Worm (Caenorhabditis elegans): ENCODE results near the gene F17C11.26.

Gene F17C11.26

DNA sequence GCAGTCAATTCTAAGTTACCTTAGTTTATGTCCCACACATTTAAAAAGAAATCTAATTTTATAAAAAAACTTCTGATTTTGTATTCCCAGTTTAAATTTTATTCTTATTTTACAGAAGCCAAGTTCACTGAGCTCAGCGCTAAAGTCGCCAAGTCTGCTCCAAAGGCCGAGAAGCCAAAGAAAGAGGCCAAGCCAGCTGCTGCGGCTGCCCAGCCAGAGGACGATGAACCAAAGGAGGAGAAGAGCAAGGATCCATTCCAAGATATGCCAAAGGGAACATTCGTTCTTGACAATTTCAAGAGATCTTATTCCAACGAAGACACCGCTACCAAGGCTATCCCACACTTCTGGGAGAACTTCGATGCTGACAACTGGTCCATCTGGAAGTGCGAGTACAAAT, 25.6 kb downstream of the F17C11.26 start:
- TF ChIP-seq elt-1 (tag; optimal IDR thresholded peaks at IDR 0.05; ENCODE audit: borderline replicate concordance, insufficient read depth) (no peak), unc-62 (GFP tag; optimal IDR thresholded peaks at IDR 0.05) (no peak), flh-1 (GFP tag; optimal IDR thresholded peaks at IDR 0.05) (no peak), sptf-1 (tag; optimal IDR thresholded peaks at IDR 0.05) (no peak), ceh-43 (GFP tag; optimal IDR thresholded peaks at IDR 0.05) (no peak), ceh-83 (GFP tag; optimal IDR thresholded peaks at IDR 0.05) (no peak), lin-13 (tag; optimal IDR thresholded peaks at IDR 0.05) (no peak), tbx-8 (GFP tag; optimal IDR thresholded peaks at IDR 0.05) (no peak), nhr-2 (tag; optimal IDR thresholded peaks at IDR 0.05) (no peak), lsy-2 (tag; optimal IDR thresholded peaks at IDR 0.05) (no peak), drap-1 (GFP tag; optimal IDR thresholded peaks at IDR 0.05) (no peak), mab-5 (tag; optimal IDR thresholded peaks at IDR 0.05) (no peak), unc-120 (tag; optimal IDR thresholded peaks at IDR 0.05; ENCODE audit: poor library complexity, severe bottlenecking) (no peak)

- TF ChIP-seq zip-8 (tag; optimal IDR thresholded peaks at IDR 0.05) (no peak), nhr-237 (tag; optimal IDR thresholded peaks at IDR 0.05) (no peak), unc-62 (GFP tag; optimal IDR thresholded peaks at IDR 0.05) (no peak), sem-2 (GFP tag; optimal IDR thresholded peaks at IDR 0.05) (no peak), nhr-2 (tag; optimal IDR thresholded peaks at IDR 0.05) (no peak), lin-13 (tag; optimal IDR thresholded peaks at IDR 0.05) (no peak), mab-5 (tag; optimal IDR thresholded peaks at IDR 0.05) (no peak), elt-1 (tag; optimal IDR thresholded peaks at IDR 0.05; ENCODE audit: borderline replicate concordance, insufficient read depth) (no peak), unc-120 (tag; optimal IDR thresholded peaks at IDR 0.05; ENCODE audit: poor library complexity, severe bottlenecking) (no peak), pha-4 (tag; optimal IDR thresholded peaks at IDR 0.05) (no peak), bed-3 (GFP tag; optimal IDR thresholded peaks at IDR 0.05) (no peak), ceh-39 (tag; optimal IDR thresholded peaks at IDR 0.05) (no peak), ceh-43 (GFP tag; optimal IDR thresholded peaks at IDR 0.05) (no peak), nhr-12 (tag; optimal IDR thresholded peaks at IDR 0.05) (no peak), snpc-4 (tag; optimal IDR thresholded peaks at IDR 0.05) (no peak), M03D4.4 (tag; optimal IDR thresholded peaks at IDR 0.05) (no peak)
These were observed 26.5 kb downstream of the F17C11.26 start for ce11 chrV:10967594-10968273.

- TF ChIP-seq cnd-1 (tag; optimal IDR thresholded peaks at IDR 0.05): no peak
- TF ChIP-seq elt-3 (tag; optimal IDR thresholded peaks at IDR 0.05): no peak
- TF ChIP-seq flh-1 (GFP tag; optimal IDR thresholded peaks at IDR 0.05): no peak
- no peak for TF ChIP-seq lsy-2 (tag; optimal IDR thresholded peaks at IDR 0.05)
- no peak for TF ChIP-seq unc-62 (GFP tag; optimal IDR thresholded peaks at IDR 0.05)
- no peak for TF ChIP-seq blmp-1 (tag; optimal IDR thresholded peaks at IDR 0.05)
- no peak for TF ChIP-seq mls-2 (tag; optimal IDR thresholded peaks at IDR 0.05)
- no peak for TF ChIP-seq bed-3 (GFP tag; optimal IDR thresholded peaks at IDR 0.05)
- no peak for TF ChIP-seq lin-32 (GFP tag; optimal IDR thresholded peaks at IDR 0.05)
These were observed 28.8 kb downstream of the F17C11.26 start, which contains the start of gene F17C11.22 for ce11 chrV:10970070-10970469. Gene F17C11.22 (minus strand): TSS chrV:10970170.

ce11 chrV:10970930-10971329, 29.7 kb downstream of the F17C11.26 start:
- TF ChIP-seq nhr-237 (tag; optimal IDR thresholded peaks at IDR 0.05) (no peak), cnd-1 (tag; optimal IDR thresholded peaks at IDR 0.05) (no peak), tbx-8 (GFP tag; optimal IDR thresholded peaks at IDR 0.05) (no peak), ceh-83 (GFP tag; optimal IDR thresholded peaks at IDR 0.05) (no peak), mep-1 (tag; optimal IDR thresholded peaks at IDR 0.05) (no peak), ceh-39 (tag; optimal IDR thresholded peaks at IDR 0.05) (no peak), lin-32 (GFP tag; optimal IDR thresholded peaks at IDR 0.05) (no peak), lsy-2 (tag; optimal IDR thresholded peaks at IDR 0.05) (no peak), M03D4.4 (tag; optimal IDR thresholded peaks at IDR 0.05) (no peak), drap-1 (GFP tag; optimal IDR thresholded peaks at IDR 0.05) (no peak), bed-3 (GFP tag; optimal IDR thresholded peaks at IDR 0.05) (no peak), pha-4 (tag; optimal IDR thresholded peaks at IDR 0.05) (no peak), ces-1 (GFP tag; optimal IDR thresholded peaks at IDR 0.05) (no peak)

DNA sequence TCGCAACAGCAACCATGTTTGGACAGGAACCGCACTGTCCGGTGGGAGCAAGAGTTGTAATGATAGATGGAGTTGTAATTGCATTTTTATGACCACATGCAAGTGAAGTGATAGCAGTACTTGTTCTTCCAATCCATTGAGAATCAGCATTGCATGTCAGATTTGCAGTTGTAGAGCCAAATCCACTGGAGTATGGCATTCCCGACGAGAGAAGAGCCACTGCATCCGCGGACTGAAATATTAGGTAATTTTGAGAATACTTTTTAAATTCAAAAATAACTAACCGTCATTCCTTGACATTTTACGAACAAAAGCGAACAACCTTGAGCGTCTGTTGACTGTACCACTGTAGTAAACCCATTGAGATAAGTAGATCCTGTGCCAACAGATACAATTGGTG, 33.8 kb downstream of the F17C11.26 start:
- TF ChIP-seq elt-3 (tag; optimal IDR thresholded peaks at IDR 0.05): no peak
- TF ChIP-seq elt-1 (tag; optimal IDR thresholded peaks at IDR 0.05; ENCODE audit: borderline replicate concordance, insufficient read depth): no peak
- no peak for TF ChIP-seq nhr-237 (tag; optimal IDR thresholded peaks at IDR 0.05)
- no peak for TF ChIP-seq lsy-2 (tag; optimal IDR thresholded peaks at IDR 0.05)
- no peak for TF ChIP-seq cnd-1 (tag; optimal IDR thresholded peaks at IDR 0.05)
- TF ChIP-seq lin-32 (GFP tag; optimal IDR thresholded peaks at IDR 0.05): no peak
- no peak for TF ChIP-seq blmp-1 (tag; optimal IDR thresholded peaks at IDR 0.05)
- no peak for TF ChIP-seq unc-39 (tag; optimal IDR thresholded peaks at IDR 0.05)
- no peak for TF ChIP-seq M03D4.4 (tag; optimal IDR thresholded peaks at IDR 0.05)
- no peak for TF ChIP-seq mls-2 (tag; optimal IDR thresholded peaks at IDR 0.05)
- TF ChIP-seq flh-1 (GFP tag; optimal IDR thresholded peaks at IDR 0.05): no peak
- TF ChIP-seq bed-3 (GFP tag; optimal IDR thresholded peaks at IDR 0.05): no peak
- no peak for TF ChIP-seq nhr-2 (tag; optimal IDR thresholded peaks at IDR 0.05)
- TF ChIP-seq ztf-11 (tag; optimal IDR thresholded peaks at IDR 0.05): no peak
